Worm (Caenorhabditis elegans): ENCODE measurements around the gene dmd-7.

Gene dmd-7

ce11 chrV:6292401-6292800 is 45.7 kb downstream of the dmd-7 start, which contains the start of gene K12B6.9 (continued):
- TF ChIP-seq T26A8.4 (GFP tag; IDR thresholded peaks at IDR 0.05) (no peak), hlh-11 (tag; optimal IDR thresholded peaks at IDR 0.05) (peak; percentile 48), hif-1 (tag; optimal IDR thresholded peaks at IDR 0.05) (no peak), unc-130 (GFP tag; optimal IDR thresholded peaks at IDR 0.05) (no peak), Y75B8A.6 (GFP tag; IDR thresholded peaks at IDR 0.05) (no peak), nhr-10 (tag; optimal IDR thresholded peaks at IDR 0.05) (no peak), zag-1 (tag; optimal IDR thresholded peaks at IDR 0.05) (no peak), ceh-82 (tag; optimal IDR thresholded peaks at IDR 0.05) (no peak), zfp-2 (tag; optimal IDR thresholded peaks at IDR 0.05) (no peak), hlh-30 (tag; optimal IDR thresholded peaks at IDR 0.05; ENCODE audit: insufficient read depth) (peak; percentile 36), daf-12 (tag; optimal IDR thresholded peaks at IDR 0.05) (no peak), lin-13 (GFP tag; optimal IDR thresholded peaks at IDR 0.05) (no peak), mes-2 (tag; optimal IDR thresholded peaks at IDR 0.05; ENCODE audit: poor library complexity, severe bottlenecking) (no peak), madf-9 (GFP tag; conservative IDR thresholded peaks at IDR 0.05) (no peak), lin-39 (tag; optimal IDR thresholded peaks at IDR 0.05) (no peak), ceh-44 (GFP tag; IDR thresholded peaks at IDR 0.05) (no peak), mdl-1 (tag; optimal IDR thresholded peaks at IDR 0.05) (no peak), lin-15B (tag; optimal IDR thresholded peaks at IDR 0.05) (no peak), unc-62 (GFP tag; optimal IDR thresholded peaks at IDR 0.05 in 1 of 2) (peak in 1 of 2 experiments; percentile 54), unc-62 (tag; optimal IDR thresholded peaks at IDR 0.05) (no peak), T20F7.1 (GFP tag; optimal IDR thresholded peaks at IDR 0.05) (no peak), gei-8 (GFP tag; optimal IDR thresholded peaks at IDR 0.05) (no peak), egl-27 (tag; optimal IDR thresholded peaks at IDR 0.05) (no peak), jun-1 (tag; optimal IDR thresholded peaks at IDR 0.05) (no peak), snpc-1.2 (GFP tag; IDR thresholded peaks at IDR 0.05) (no peak), ama-1 (optimal IDR thresholded peaks at IDR 0.05) (no peak), php-3 (GFP tag; IDR thresholded peaks at IDR 0.05) (peak; percentile 61; the same call in 1 of the 2 replicates), fkh-10 (GFP tag; optimal IDR thresholded peaks at IDR 0.05) (no peak), R02D3.7 (tag; optimal IDR thresholded peaks at IDR 0.05) (no peak), dve-1 (tag; optimal IDR thresholded peaks at IDR 0.05; ENCODE audit: insufficient read depth) (peak; percentile 39), zfp-3 (GFP tag; conservative IDR thresholded peaks at IDR 0.05) (no peak), F44E2.7 (GFP tag; IDR thresholded peaks at IDR 0.05) (no peak), tra-1 (GFP tag; IDR thresholded peaks at IDR 0.05) (no peak), nhr-28 (tag; optimal IDR thresholded peaks at IDR 0.05) (peak; percentile 48), F10B5.3 (tag; optimal IDR thresholded peaks at IDR 0.05) (no peak), unc-39 (tag; optimal IDR thresholded peaks at IDR 0.05) (no peak), F26F4.8 (GFP tag; conservative IDR thresholded peaks at IDR 0.05) (no peak), D1046.2 (GFP tag; IDR thresholded peaks at IDR 0.05) (no peak), daf-16 (GFP tag; optimal IDR thresholded peaks at IDR 0.05) (no peak), daf-16 (tag; optimal IDR thresholded peaks at IDR 0.05) (peak; percentile 43), saeg-2 (GFP tag; IDR thresholded peaks at IDR 0.05) (no peak), ZK546.5 (tag; optimal IDR thresholded peaks at IDR 0.05) (no peak), F49E8.2 (tag; optimal IDR thresholded peaks at IDR 0.05; ENCODE audit: borderline replicate concordance) (no peak), mdt-29 (GFP tag; IDR thresholded peaks at IDR 0.05) (no peak), daf-19 (GFP tag; conservative IDR thresholded peaks at IDR 0.05) (no peak)
